Worm (Caenorhabditis elegans) whole organism, L1 larva: ENCODE data around the gene jun-1.
A peak's percentile ranks its signal among the peaks of the same experiment; 100 is the strongest.

Experiments used
- ama-1 ChIP-seq: fragments of 150-350 bp; optimal IDR thresholded peaks from 2 replicates; lab custom pipeline; 2014
- hlh-4 ChIP-seq: sonication (generic microtip); optimal IDR thresholded peaks from 2 replicates; lab custom pipeline; 2016; ENCODE audit warnings: mild to moderate bottlenecking, missing genetic modification characterization, missing compliant biosample characterization
- mef-2 ChIP-seq: fragments of 150-350 bp; optimal IDR thresholded peaks from 2 replicates; lab custom pipeline; 2014; ENCODE audit warnings: missing biosample characterization, missing genetic modification characterization
- nhr-71 ChIP-seq: sonication (generic microtip); optimal IDR thresholded peaks from 2 replicates; lab custom pipeline; 2016; ENCODE audit warnings: mild to moderate bottlenecking, missing genetic modification characterization, moderate library complexity, missing compliant biosample characterization
- unc-62 ChIP-seq: fragments of 150-350 bp; optimal IDR thresholded peaks from 2 replicates; lab custom pipeline; 2014; ENCODE audit warnings: missing biosample characterization, missing genetic modification reagents, missing genetic modification characterization

DNA sequence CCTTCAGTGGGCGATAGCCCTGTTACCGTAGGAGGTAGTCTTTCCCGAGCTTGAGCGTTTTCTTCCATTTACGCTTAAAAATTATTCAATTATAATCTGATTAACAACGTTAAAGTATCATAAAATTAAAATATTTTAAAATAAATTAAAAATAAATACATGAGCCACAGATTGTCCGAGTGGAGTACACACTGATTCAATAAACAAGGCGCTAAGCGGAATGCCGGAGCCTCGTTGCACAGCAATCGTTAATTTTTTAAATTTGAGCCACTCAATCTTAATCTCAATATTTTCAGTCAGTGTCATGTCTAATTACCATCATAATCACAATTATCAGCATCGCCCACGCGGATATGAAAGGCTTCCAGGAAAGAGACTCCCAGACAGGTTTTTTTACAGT lies 64.1 kb downstream of the jun-1 start, which contains the start of the genes sec-5 and pir-1:
- TF ChIP-seq unc-62 (GFP tag; lab: Kevin White, UChicago) = no peak
- TF ChIP-seq hlh-4 (tag; lab: Kevin White, UChicago) = no peak
- no peak for TF ChIP-seq ama-1 (lab: Kevin White, UChicago)
- TF ChIP-seq mef-2 (tag; lab: Kevin White, UChicago) = no peak
- peak; percentile 63 for TF ChIP-seq nhr-71 (tag; lab: Kevin White, UChicago)
